Fruit fly (Drosophila melanogaster) whole organism, embryonic: ENCODE results near the gene CG7924.
A peak's percentile ranks its signal among the peaks of the same experiment; 100 is the strongest.

Source experiments
- Abd-B ChIP-seq: fragments of 200-800 bp; sonication (Bioruptor generic); optimal IDR thresholded peaks from 2 replicates; lab custom pipeline; 2018; ENCODE audit warnings: missing biosample characterization, mild to moderate bottlenecking, missing genetic modification characterization, moderate library complexity
- Ada2b ChIP-seq: fragments of 200-800 bp; sonication (Bioruptor generic); IDR thresholded peaks from 2 replicates; pipeline ENCODE4 v1.3.6; 2022; ENCODE audit warnings: missing biosample characterization, missing genetic modification characterization
- Blimp-1 ChIP-seq: fragments of 200-800 bp; sonication (Bioruptor generic); optimal IDR thresholded peaks from 3 replicates; lab custom pipeline; 2018; ENCODE audit warnings: missing biosample characterization, missing genetic modification characterization, mild to moderate bottlenecking, moderate library complexity, missing genetic modification reagents
- CG10267 ChIP-seq: fragments of 200-800 bp; sonication (Bioruptor generic); optimal IDR thresholded peaks from 2 replicates; lab custom pipeline; 2018; ENCODE audit warnings: missing biosample characterization, mild to moderate bottlenecking, missing genetic modification characterization, moderate library complexity
- CG10979 ChIP-seq: fragments of 200-800 bp; sonication (Bioruptor generic); optimal IDR thresholded peaks from 2 replicates; lab custom pipeline; 2018; ENCODE audit warnings: missing biosample characterization, mild to moderate bottlenecking, missing genetic modification characterization, moderate library complexity
- CG12659 ChIP-seq: fragments of 200-800 bp; sonication (Bioruptor generic); optimal IDR thresholded peaks from 3 replicates; lab custom pipeline; 2017; ENCODE audit warnings: mild to moderate bottlenecking, missing biosample characterization, missing genetic modification reagents, missing genetic modification characterization
- CG13287 ChIP-seq: fragments of 200-800 bp; sonication (Bioruptor generic); IDR thresholded peaks from 2 replicates; pipeline ENCODE4 v1.3.6; 2022; ENCODE audit warnings: missing biosample characterization, missing genetic modification characterization; ENCODE audit not compliant: partially characterized antibody
- CG15696 ChIP-seq: fragments of 200-800 bp; sonication (Bioruptor generic); optimal IDR thresholded peaks from 2 replicates; lab custom pipeline; 2019; ENCODE audit warnings: missing biosample characterization, mild to moderate bottlenecking, missing genetic modification characterization, moderate library complexity
- CG16815 ChIP-seq: fragments of 200-800 bp; sonication (Bioruptor generic); optimal IDR thresholded peaks from 3 replicates; lab custom pipeline; 2017; ENCODE audit warnings: missing biosample characterization, mild to moderate bottlenecking, missing genetic modification characterization
- CG2199 ChIP-seq: fragments of 200-800 bp; sonication (Bioruptor generic); IDR thresholded peaks from 3 replicates; pipeline ENCODE4 v1.3.6; 2022; ENCODE audit warnings: missing biosample characterization, missing genetic modification characterization
- CG34376 ChIP-seq: fragments of 200-800 bp; sonication (Bioruptor generic); optimal IDR thresholded peaks from 2 replicates; lab custom pipeline; 2018; ENCODE audit warnings: missing biosample characterization, mild to moderate bottlenecking, missing genetic modification characterization
- CG7372 ChIP-seq: fragments of 200-800 bp; sonication (Bioruptor generic); IDR thresholded peaks from 2 replicates; pipeline ENCODE4 v1.3.6; 2022; ENCODE audit warnings: missing biosample characterization, missing genetic modification characterization
- CG9215 ChIP-seq: fragments of 200-800 bp; sonication (Bioruptor generic); IDR thresholded peaks from 2 replicates; pipeline ENCODE4 v1.3.6; 2022; ENCODE audit warnings: missing biosample characterization, missing genetic modification characterization
- D19A ChIP-seq: fragments of 200-800 bp; optimal IDR thresholded peaks from 3 replicates; lab custom pipeline; 2019; ENCODE audit warnings: missing biosample characterization, mild to moderate bottlenecking, missing genetic modification characterization, moderate library complexity
- H2.0 ChIP-seq: fragments of 200-800 bp; sonication (Bioruptor generic); IDR thresholded peaks from 2 replicates; pipeline ENCODE4 v1.3.6; 2022; ENCODE audit warnings: missing biosample characterization, missing genetic modification characterization
- Max ChIP-seq: fragments of 200-800 bp; sonication (Bioruptor generic); optimal IDR thresholded peaks from 2 replicates; lab custom pipeline; 2016; ENCODE audit warnings: missing biosample characterization, mild to moderate bottlenecking, missing genetic modification characterization
- Med ChIP-seq: fragments of 200-800 bp; sonication (Bioruptor generic); peaks from one replicate; lab custom pipeline; 2016; ENCODE audit warnings: missing biosample characterization, missing genetic modification characterization, mild to moderate bottlenecking, inconsistent platforms, moderate library complexity
- Neu2 ChIP-seq: fragments of 200-800 bp; sonication (Bioruptor generic); optimal IDR thresholded peaks from 3 replicates; lab custom pipeline; 2016; ENCODE audit warnings: missing biosample characterization, missing genetic modification characterization, borderline replicate concordance
- Spps ChIP-seq: fragments of 200-800 bp; sonication (Bioruptor generic); optimal IDR thresholded peaks from 2 replicates; lab custom pipeline; 2018; ENCODE audit warnings: missing biosample characterization, mild to moderate bottlenecking, missing genetic modification characterization
- Stat92E ChIP-seq, 3 experiments: fragments of >200 bp in 2 of 3; fragments of 200-800 bp in 1 of 3; sonication (Bioruptor generic) in 1 of 3; optimal IDR thresholded peaks; 2 replicates each; lab custom pipeline; 2017 to 2019; ENCODE audit warnings: missing biosample characterization in 3 of 3, missing genetic modification characterization in 3 of 3, mild to moderate bottlenecking in 1 of 3, moderate library complexity in 1 of 3
- Tbp ChIP-seq: fragments of >200 bp; optimal IDR thresholded peaks from 2 replicates; lab custom pipeline; 2018; ENCODE audit warnings: missing biosample characterization, missing genetic modification characterization
- Xrp1 ChIP-seq: fragments of 200-800 bp; sonication (Bioruptor generic); IDR thresholded peaks from 2 replicates; pipeline ENCODE4 v1.3.6; 2022; ENCODE audit warnings: missing biosample characterization, missing genetic modification characterization
- YL-1 ChIP-seq: fragments of 200-800 bp; sonication (Bioruptor generic); optimal IDR thresholded peaks from 3 replicates; lab custom pipeline; 2017; ENCODE audit warnings: missing biosample characterization, mild to moderate bottlenecking, missing genetic modification characterization
- abd-A ChIP-seq: fragments of 200-800 bp; sonication (Bioruptor generic); optimal IDR thresholded peaks from 3 replicates; lab custom pipeline; 2019; ENCODE audit warnings: missing biosample characterization, mild to moderate bottlenecking, missing genetic modification characterization, moderate library complexity
- br ChIP-seq: fragments of >200 bp; optimal IDR thresholded peaks from 2 replicates; lab custom pipeline; 2017
- cas ChIP-seq: fragments of 200-800 bp; sonication (Bioruptor generic); IDR thresholded peaks from 2 replicates; pipeline ENCODE4 v1.3.6; 2022; ENCODE audit warnings: missing biosample characterization, missing genetic modification characterization
- caup ChIP-seq: fragments of 200-800 bp; sonication (Bioruptor generic); optimal IDR thresholded peaks from 3 replicates; lab custom pipeline; 2017; ENCODE audit warnings: missing biosample characterization, mild to moderate bottlenecking, missing genetic modification characterization, moderate library complexity; ENCODE audit not compliant: severe bottlenecking
- chif ChIP-seq, 2 experiments: fragments of 200-800 bp; sonication (Bioruptor generic); optimal IDR thresholded peaks; 3 replicates each; lab custom pipeline; 2016; ENCODE audit warnings: missing biosample characterization in 2 of 2, missing genetic modification characterization in 2 of 2
- fd102C ChIP-seq: fragments of 200-800 bp; sonication (Bioruptor generic); optimal IDR thresholded peaks from 2 replicates; lab custom pipeline; 2018; ENCODE audit warnings: missing biosample characterization, mild to moderate bottlenecking, missing genetic modification characterization, moderate library complexity
- mirr ChIP-seq: fragments of 200-800 bp; sonication (Bioruptor generic); optimal IDR thresholded peaks from 3 replicates; lab custom pipeline; 2018; ENCODE audit warnings: missing biosample characterization, mild to moderate bottlenecking, missing genetic modification characterization
- oc ChIP-seq: fragments of 200-800 bp; sonication (Bioruptor generic); optimal IDR thresholded peaks from 2 replicates; lab custom pipeline; 2018; ENCODE audit warnings: missing biosample characterization, mild to moderate bottlenecking, missing genetic modification characterization, moderate library complexity
- org-1 ChIP-seq: fragments of 200-800 bp; sonication (Bioruptor generic); optimal IDR thresholded peaks from 2 replicates; lab custom pipeline; 2017; ENCODE audit warnings: missing biosample characterization, missing genetic modification characterization
- peb ChIP-seq: fragments of 200-800 bp; sonication (Bioruptor generic); IDR thresholded peaks from 2 replicates; pipeline ENCODE4 v1.3.6; 2022; ENCODE audit warnings: missing biosample characterization, missing genetic modification characterization
- pnt ChIP-seq: fragments of 200-800 bp; sonication (Bioruptor generic); optimal IDR thresholded peaks from 3 replicates; lab custom pipeline; 2016; ENCODE audit warnings: missing biosample characterization, missing genetic modification characterization
- run ChIP-seq: fragments of 200-800 bp; sonication (Bioruptor generic); optimal IDR thresholded peaks from 3 replicates; lab custom pipeline; 2018; ENCODE audit warnings: missing biosample characterization, mild to moderate bottlenecking, missing genetic modification characterization
- sd ChIP-seq: fragments of 200-800 bp; sonication (Bioruptor generic); optimal IDR thresholded peaks from 3 replicates; lab custom pipeline; 2018; ENCODE audit warnings: missing biosample characterization, mild to moderate bottlenecking, missing genetic modification characterization, moderate library complexity
- sim ChIP-seq: fragments of 200-800 bp; sonication (Bioruptor generic); IDR thresholded peaks from 2 replicates; pipeline ENCODE4 v1.3.6; 2022; ENCODE audit warnings: missing biosample characterization, missing genetic modification characterization
- stwl ChIP-seq: fragments of 200-800 bp; sonication (Bioruptor generic); optimal IDR thresholded peaks from 3 replicates; lab custom pipeline; 2018; ENCODE audit warnings: missing biosample characterization, mild to moderate bottlenecking, missing genetic modification characterization, moderate library complexity
- sug ChIP-seq: fragments of 200-800 bp; optimal IDR thresholded peaks from 2 replicates; lab custom pipeline; 2019; ENCODE audit warnings: missing biosample characterization, mild to moderate bottlenecking, missing genetic modification characterization, moderate library complexity
- tup ChIP-seq: fragments of 200-800 bp; sonication (Bioruptor generic); optimal IDR thresholded peaks from 2 replicates; lab custom pipeline; 2016; ENCODE audit warnings: missing biosample characterization, mild to moderate bottlenecking, missing genetic modification characterization, moderate library complexity
- tx ChIP-seq: fragments of 200-800 bp; sonication (Bioruptor generic); optimal IDR thresholded peaks from 2 replicates; lab custom pipeline; 2016; ENCODE audit warnings: missing biosample characterization, missing genetic modification characterization
- vvl ChIP-seq: fragments of 200-800 bp; sonication (Bioruptor generic); IDR thresholded peaks from 2 replicates; pipeline ENCODE4 v1.3.6; 2022; ENCODE audit warnings: missing biosample characterization, missing genetic modification characterization

Gene CG7924

dm6 chr3L:14220611-14221497 lies 12.4 kb upstream of the CG7924 start (continued):
- no peak for TF ChIP-seq chif (GFP tag; optimal IDR thresholded peaks at IDR 0.05; lab: Kevin White, UChicago)
- 0 out of 2 replicates have a peak, but pooled peaks have one; percentile 27 for TF ChIP-seq CG13287 (GFP tag; lab: Robert Waterston, UW)
- no peak for TF ChIP-seq caup (GFP tag; lab: Kevin White, UChicago)

DNA sequence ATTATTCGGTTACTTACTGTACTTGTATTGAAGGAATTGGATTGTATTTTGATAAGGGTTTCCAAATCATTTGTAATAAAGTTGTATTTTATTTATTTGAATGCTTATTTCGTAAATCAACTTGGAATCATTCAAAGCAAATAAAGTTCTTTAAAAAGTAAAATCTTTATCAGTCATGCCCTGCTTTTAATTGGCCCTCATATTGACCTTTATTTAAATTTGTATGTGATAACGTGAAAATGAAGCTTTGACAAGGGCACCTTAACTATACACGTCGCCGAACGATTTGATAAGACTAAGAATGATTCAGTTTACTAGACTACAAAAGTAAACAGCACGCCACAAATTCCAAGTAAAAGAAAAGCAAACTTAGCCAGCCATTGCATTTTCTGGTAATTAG lies 11.1 kb upstream of the CG7924 start:
- TF ChIP-seq Max (GFP tag; lab: Kevin White, UChicago) (no peak), CG34376 (GFP tag; lab: Kevin White, UChicago) (peak; percentile 53), mirr (GFP tag; lab: Kevin White, UChicago) (peak; percentile 60), H2.0 (GFP tag; lab: Robert Waterston, UW) (no peak), oc (tag; lab: Kevin White, UChicago) (no peak), Neu2 (GFP tag; lab: Kevin White, UChicago) (no peak), Tbp (GFP tag; lab: Kevin White, UChicago) (no peak), tup (no peak), YL-1 (no peak), sug (peak; percentile 9)

DNA sequence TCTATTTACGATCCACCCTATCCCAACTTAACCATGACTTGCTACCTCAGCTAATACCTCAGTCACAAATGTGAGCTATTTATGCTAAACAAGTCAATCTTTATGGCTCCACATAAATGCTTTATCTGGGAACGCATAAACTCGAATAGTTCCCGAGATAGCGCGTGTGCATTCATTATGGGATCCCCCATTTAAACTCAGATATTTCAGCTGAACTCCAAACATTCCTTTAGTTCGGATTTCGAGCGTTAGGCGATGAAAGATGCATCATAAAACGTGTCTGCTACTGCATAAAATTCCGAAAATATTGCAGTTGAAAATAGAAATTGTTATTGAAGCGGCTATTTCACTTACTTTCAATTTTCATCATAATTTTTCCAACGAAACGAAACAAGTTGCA lies 9.8 kb upstream of the CG7924 start:
- TF ChIP-seq Xrp1 (GFP tag; lab: Robert Waterston, UW) (no peak), Spps (no peak), sim (no peak), peb (no peak), stwl (tag; lab: Kevin White, UChicago) (no peak), Blimp-1 (GFP tag; lab: Kevin White, UChicago) (peak; percentile 43), CG15696 (tag; lab: Kevin White, UChicago) (no peak), Abd-B (GFP tag; lab: Kevin White, UChicago) (peak; percentile 26), CG9215 (GFP tag; lab: Robert Waterston, UW) (no peak), CG2199 (GFP tag; lab: Robert Waterston, UW) (0 out of 3 replicates have a peak, but pooled peaks have one; percentile 29), cas (GFP tag; lab: Robert Waterston, UW) (no peak), CG7372 (GFP tag; lab: Robert Waterston, UW) (no peak), sd (tag; lab: Kevin White, UChicago) (peak; percentile 86), tx (GFP tag; lab: Kevin White, UChicago) (no peak), Med (GFP tag; lab: Kevin White, UChicago) (peak; percentile 8), CG12659 (GFP tag; lab: Kevin White, UChicago) (no peak), vvl (GFP tag; lab: Robert Waterston, UW) (peak; percentile 39; the same call in 1 of the 2 replicates), D19A (peak; percentile 9), org-1 (GFP tag; lab: Kevin White, UChicago) (no peak), run (tag; lab: Kevin White, UChicago) (peak; percentile 23), CG16815 (GFP tag; lab: Kevin White, UChicago) (no peak), Stat92E (GFP tag; optimal IDR thresholded peaks at IDR 0.05; lab: Kevin White, UChicago) (peak in 1 of 3 experiments; percentile 64), CG10979 (tag; lab: Kevin White, UChicago) (no peak), abd-A (tag; lab: Kevin White, UChicago) (peak; percentile 55), br (lab: Kevin White, UChicago) (no peak), pnt (GFP tag; lab: Kevin White, UChicago) (no peak), fd102C (GFP tag; lab: Kevin White, UChicago) (no peak), Ada2b (GFP tag; lab: Robert Waterston, UW) (no peak), CG10267 (tag; lab: Kevin White, UChicago) (no peak)
